Fruit fly (Drosophila melanogaster): ENCODE results near the gene CG34408.

- no peak for TF ChIP-seq h (optimal IDR thresholded peaks at IDR 0.05)
- TF ChIP-seq insv (optimal IDR thresholded peaks at IDR 0.05), result no peak
- TF ChIP-seq psq (optimal IDR thresholded peaks at IDR 0.05), result no peak
- TF ChIP-seq Myc (optimal IDR thresholded peaks at IDR 0.05), result no peak
Observed at dm6 chrX:10241919-10242318, 22.0 kb downstream of the CG34408 start.
